Fruit fly (Drosophila melanogaster) whole organism: ENCODE results near the gene CG33271.

Experiments used
- CG8478 ChIP-seq: fragments of >200 bp; optimal IDR thresholded peaks from 2 replicates; lab custom pipeline; 2018; ENCODE audit warnings: inconsistent platforms
- EcR ChIP-seq, 2 experiments: fragments of >200 bp; optimal IDR thresholded peaks; 2 replicates each; lab custom pipeline; 2017; ENCODE audit warnings: missing biosample characterization in 2 of 2, missing genetic modification characterization in 2 of 2, missing genetic modification reagents in 2 of 2
- pan ChIP-seq: fragments of >200 bp; optimal IDR thresholded peaks from 2 replicates; lab custom pipeline; 2017

DNA sequence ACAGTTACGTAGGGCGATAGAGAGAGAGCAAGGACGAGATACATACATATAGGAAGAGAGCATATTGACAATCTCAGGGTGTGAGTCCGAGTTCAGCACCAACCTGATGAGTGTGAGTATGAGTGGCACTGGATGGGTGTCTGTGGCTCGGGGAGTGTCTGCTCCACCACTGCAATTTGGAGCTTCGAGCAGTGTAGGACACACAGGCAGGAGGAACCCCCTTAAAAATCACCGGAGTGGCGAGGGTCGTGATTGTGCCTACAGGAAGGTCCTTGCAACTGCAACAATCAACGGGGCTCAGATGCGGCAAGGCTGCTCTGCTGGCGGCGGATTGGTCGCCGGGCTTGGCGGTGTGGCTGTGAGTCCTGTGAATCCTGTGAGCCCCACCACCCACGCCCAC is 14.5 kb upstream of the CG33271 start:
- TF ChIP-seq pan (lab: Kevin White, UChicago) (no peak), CG8478 (lab: Kevin White, UChicago) (no peak), EcR (GFP tag; optimal IDR thresholded peaks at IDR 0.05; lab: Kevin White, UChicago) (no peak)
